Worm (Caenorhabditis elegans): ENCODE measurements around the gene F56D6.20.
A peak's percentile ranks its signal among the peaks of the same experiment; 100 is the strongest.

Gene F56D6.20

DNA sequence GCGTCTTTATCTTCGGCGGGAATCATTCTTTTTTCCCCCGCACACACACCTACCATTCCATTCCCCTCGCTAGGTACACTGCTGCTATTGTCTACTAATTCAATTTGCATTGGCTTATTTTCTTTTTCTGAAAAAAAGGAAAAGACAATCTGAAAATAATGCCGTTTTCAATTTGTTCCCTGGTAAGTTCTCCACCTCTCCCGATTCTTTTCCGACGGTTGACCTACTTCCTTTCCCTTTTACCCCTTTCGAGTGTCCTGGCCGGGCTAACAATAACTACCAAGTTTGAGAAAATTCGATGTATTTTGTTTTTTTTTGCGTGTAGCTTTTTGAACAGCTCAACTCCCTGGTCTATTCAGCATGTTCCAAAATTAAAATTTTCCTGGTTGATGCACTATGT is 45.4 kb upstream of the F56D6.20 start, which contains the start of gene F37C4.4:
Gene F37C4.4 (plus strand): TSS at position 58 of the 400 bp plus-strand sequence.
- no peak for TF ChIP-seq F22D6.2 (tag; optimal IDR thresholded peaks at IDR 0.05)
- TF ChIP-seq efl-1 (GFP tag; optimal IDR thresholded peaks at IDR 0.05): no peak
- TF ChIP-seq F49E8.2 (tag; optimal IDR thresholded peaks at IDR 0.05; ENCODE audit: insufficient read depth): no peak
- no peak for TF ChIP-seq hsf-1 (GFP tag; IDR thresholded peaks at IDR 0.05)
- no peak for TF ChIP-seq rpc-1 (optimal IDR thresholded peaks at IDR 0.05)
- TF ChIP-seq rpc-1 (tag; optimal IDR thresholded peaks at IDR 0.05): no peak
- no peak for TF ChIP-seq attf-5 (GFP tag; optimal IDR thresholded peaks at IDR 0.05)
- no peak for TF ChIP-seq nhr-120 (GFP tag; IDR thresholded peaks at IDR 0.05)
- TF ChIP-seq cebp-2 (GFP tag; IDR thresholded peaks at IDR 0.05): no peak
- TF ChIP-seq ztf-22 (GFP tag; optimal IDR thresholded peaks at IDR 0.05): no peak
- TF ChIP-seq F55B11.4 (tag; optimal IDR thresholded peaks at IDR 0.05; ENCODE audit: borderline replicate concordance, insufficient read depth): no peak
- TF ChIP-seq ceh-79 (tag; optimal IDR thresholded peaks at IDR 0.05): no peak
- no peak for TF ChIP-seq rec-8 (tag; optimal IDR thresholded peaks at IDR 0.05)
- no peak for TF ChIP-seq repo-1 (tag; optimal IDR thresholded peaks at IDR 0.05)
- TF ChIP-seq dox-1 (GFP tag; IDR thresholded peaks at IDR 0.05): no peak
- no peak for TF ChIP-seq madf-10 (tag; optimal IDR thresholded peaks at IDR 0.05)

- TF ChIP-seq egl-18 (GFP tag; IDR thresholded peaks at IDR 0.05): no peak
- TF ChIP-seq lag-1 (GFP tag; IDR thresholded peaks at IDR 0.05): no peak
Observed at ce11 chrIV:3869875-3870274, 42.8 kb upstream of the F56D6.20 start.

DNA sequence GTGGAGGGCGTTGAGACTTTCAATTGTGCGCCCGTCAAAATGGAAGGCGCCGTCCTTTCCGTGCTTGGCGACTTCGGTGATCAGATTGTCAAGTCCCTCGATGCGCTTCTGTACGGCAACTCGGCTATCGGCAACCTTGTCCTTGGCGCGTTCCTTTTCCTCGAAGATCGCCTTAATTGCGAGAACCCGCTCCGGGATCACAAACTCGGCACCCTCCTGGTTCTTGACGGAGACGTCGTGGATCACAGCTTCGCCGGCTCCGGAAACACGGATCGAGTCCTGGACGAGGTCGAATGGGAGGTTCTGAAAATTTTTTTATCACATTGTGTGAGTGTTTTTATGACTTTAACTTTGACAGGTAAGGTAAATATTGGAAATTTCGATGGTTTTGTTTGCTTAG is 39.5 kb upstream of the F56D6.20 start:
- no peak for TF ChIP-seq nhr-27 (tag; optimal IDR thresholded peaks at IDR 0.05)
- no peak for TF ChIP-seq unc-130 (GFP tag; optimal IDR thresholded peaks at IDR 0.05)
- peak in 1 of 3 experiments; percentile 25 for TF ChIP-seq lin-35 (GFP tag; optimal IDR thresholded peaks at IDR 0.05)
- peak; percentile 50 for TF ChIP-seq zfh-2 (GFP tag; conservative IDR thresholded peaks at IDR 0.05)

DNA sequence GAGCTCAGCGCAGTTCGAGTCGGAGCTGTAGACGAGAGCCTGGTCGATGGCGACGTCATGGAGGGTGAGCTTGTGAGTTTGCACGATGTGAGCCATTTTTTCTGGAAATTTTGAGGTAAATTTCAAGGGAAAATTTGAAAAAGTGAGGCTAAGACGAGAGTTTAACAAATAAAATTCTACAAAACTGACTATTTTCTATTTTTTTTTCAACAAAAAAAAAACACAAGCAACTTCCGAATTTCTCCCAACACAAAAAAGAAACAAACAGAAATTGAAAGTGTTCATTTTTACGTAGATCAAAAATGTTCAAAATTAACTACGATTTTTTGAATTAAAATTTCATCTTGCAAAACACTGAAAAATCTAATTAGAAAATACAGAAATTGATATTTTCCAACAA is 39.0 kb upstream of the F56D6.20 start, which contains the start of gene F37C4.5:
Gene F37C4.5 (minus strand): TSS at position 101 of the 400 bp plus-strand sequence.
- TF ChIP-seq snpc-1.3 (tag; optimal IDR thresholded peaks at IDR 0.05; ENCODE audit: insufficient read depth) (no peak), rcor-1 (GFP tag; IDR thresholded peaks at IDR 0.05) (no peak), Y67H2A.10 (GFP tag; conservative IDR thresholded peaks at IDR 0.05) (no peak), ztf-28 (GFP tag; IDR thresholded peaks at IDR 0.05) (no peak), nhr-120 (GFP tag; IDR thresholded peaks at IDR 0.05) (no peak), nhr-27 (tag; optimal IDR thresholded peaks at IDR 0.05) (no peak), xnd-1 (tag; optimal IDR thresholded peaks at IDR 0.05) (no peak), rec-8 (tag; optimal IDR thresholded peaks at IDR 0.05) (no peak), Y79H2A.3 (GFP tag; conservative IDR thresholded peaks at IDR 0.05) (no peak), attf-5 (GFP tag; optimal IDR thresholded peaks at IDR 0.05) (no peak), sdz-38 (tag; optimal IDR thresholded peaks at IDR 0.05) (no peak), ets-4 (GFP tag; optimal IDR thresholded peaks at IDR 0.05) (no peak), snpc-1.1 (tag; optimal IDR thresholded peaks at IDR 0.05; ENCODE audit: insufficient read depth) (no peak), efl-1 (GFP tag; optimal IDR thresholded peaks at IDR 0.05) (no peak), atf-7 (tag; optimal IDR thresholded peaks at IDR 0.05) (no peak), cebp-2 (GFP tag; IDR thresholded peaks at IDR 0.05) (no peak), F57C9.4 (tag; optimal IDR thresholded peaks at IDR 0.05) (no peak), hmg-20 (GFP tag; IDR thresholded peaks at IDR 0.05) (no peak), mxl-1 (tag; optimal IDR thresholded peaks at IDR 0.05) (no peak), zfh-2 (GFP tag; conservative IDR thresholded peaks at IDR 0.05) (no peak)

Data from whole organism, young adult.